Fruit fly (Drosophila melanogaster): ENCODE measurements around the gene CG9328.

Gene CG9328

DNA sequence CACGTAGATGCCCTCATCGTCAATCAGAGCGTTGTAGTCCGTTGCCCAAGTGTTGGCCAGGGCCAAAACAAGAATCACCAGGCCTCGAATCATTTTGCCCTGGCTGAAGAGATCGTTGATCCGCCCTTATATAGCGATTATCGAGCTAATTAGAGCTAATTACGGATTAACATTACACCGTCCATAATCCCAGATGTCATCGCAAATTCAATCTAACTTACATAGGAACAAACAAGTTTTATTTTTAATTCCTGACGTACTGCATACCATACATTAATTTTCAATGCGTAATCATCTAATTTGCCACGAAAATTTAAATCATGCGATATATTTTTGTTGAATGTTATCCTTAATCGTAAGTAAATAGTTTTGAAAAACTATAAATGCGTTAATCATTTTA lies 19.7 kb downstream of the CG9328 start, which contains the start of gene CheB38b:
Gene CheB38b, minus strand, starts transcription at position 101 of the 400 bp plus-strand sequence.
- TF ChIP-seq CG17801 (GFP tag; optimal IDR thresholded peaks at IDR 0.05; ENCODE audit: partially characterized antibody): no peak

DNA sequence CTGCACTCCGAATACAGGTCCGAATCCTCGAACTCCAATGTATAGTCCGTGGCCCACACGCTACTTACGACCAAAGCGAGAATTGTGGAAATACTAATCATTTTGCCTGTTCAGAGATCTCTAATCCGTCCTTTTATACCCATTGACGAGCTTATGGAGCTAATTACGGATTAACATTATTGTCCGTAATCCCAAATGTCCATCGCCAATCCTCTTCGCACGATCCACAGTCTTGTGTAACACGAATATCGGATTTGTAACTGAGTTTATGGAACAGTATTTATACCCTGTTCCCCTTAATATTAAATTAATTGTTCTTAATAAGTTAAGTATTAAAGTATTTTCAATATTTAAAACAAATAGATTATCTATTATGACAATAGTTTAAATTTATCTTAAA lies 20.9 kb downstream of the CG9328 start, which contains the start of gene CheB38a:
Gene CheB38a, minus strand, starts transcription at position 101 of the 400 bp plus-strand sequence.
- TF ChIP-seq CG17801 (GFP tag; optimal IDR thresholded peaks at IDR 0.05; ENCODE audit: partially characterized antibody): no peak

DNA sequence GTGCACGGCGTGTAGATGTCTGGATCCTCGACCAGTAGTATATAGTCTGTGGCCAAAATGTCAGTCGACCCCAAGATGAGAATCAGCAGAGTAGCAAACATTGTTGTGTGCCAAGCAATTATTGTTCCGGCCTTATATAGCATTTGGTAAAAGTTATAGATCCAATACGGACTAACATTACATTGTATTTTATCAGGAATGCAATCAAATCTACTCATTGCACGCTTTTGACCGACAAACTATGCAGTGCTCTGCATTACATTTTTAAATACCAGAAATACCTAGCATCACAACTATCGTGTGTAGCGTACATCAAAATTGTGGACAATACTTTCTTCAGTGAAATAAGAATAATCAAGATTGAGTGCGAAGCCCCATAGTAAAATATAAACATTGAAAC lies 23.3 kb downstream of the CG9328 start, which contains the start of gene CheB38c:
Gene CheB38c, minus strand, starts transcription at position 101 of the 400 bp plus-strand sequence.
- no peak for TF ChIP-seq CG17801 (GFP tag; optimal IDR thresholded peaks at IDR 0.05; ENCODE audit: partially characterized antibody)

DNA sequence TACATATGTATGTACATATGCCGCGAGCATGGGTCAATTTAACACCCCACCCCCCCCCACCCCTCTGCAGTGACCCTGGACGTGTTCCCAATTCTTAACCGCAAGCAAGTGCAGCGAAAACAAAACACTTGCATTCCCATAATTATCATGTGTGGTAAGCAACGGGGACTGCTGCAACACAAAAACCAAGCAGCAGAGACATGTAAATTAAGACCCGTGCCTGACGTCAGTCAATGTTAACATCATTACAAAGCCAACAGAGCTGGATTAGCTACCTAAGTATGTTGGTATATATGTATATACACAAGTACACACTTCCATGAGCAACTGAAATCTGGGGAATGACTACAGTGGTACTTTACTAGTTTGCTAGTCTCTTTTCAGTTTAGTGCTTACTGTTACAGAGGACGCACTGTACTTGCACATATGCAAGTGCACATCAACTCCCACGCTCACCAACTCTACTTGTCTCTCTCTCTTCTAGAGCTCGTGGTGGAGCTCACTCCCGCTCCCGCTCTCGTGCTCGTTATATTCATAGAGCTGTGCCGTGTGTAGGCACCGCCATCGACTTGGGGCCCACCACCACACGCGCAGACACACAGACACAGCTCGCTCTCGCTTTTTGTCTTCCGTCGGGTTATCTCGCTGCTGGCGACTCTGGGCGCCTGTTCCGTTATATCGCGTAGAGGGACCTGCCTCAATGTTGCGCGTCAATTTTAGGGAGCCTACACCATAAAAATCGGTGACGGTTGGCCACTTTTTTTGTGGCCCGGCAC lies 23.9 kb downstream of the CG9328 start:
- peak; percentile 50 for TF ChIP-seq CG17801 (GFP tag; optimal IDR thresholded peaks at IDR 0.05; ENCODE audit: partially characterized antibody)

DNA sequence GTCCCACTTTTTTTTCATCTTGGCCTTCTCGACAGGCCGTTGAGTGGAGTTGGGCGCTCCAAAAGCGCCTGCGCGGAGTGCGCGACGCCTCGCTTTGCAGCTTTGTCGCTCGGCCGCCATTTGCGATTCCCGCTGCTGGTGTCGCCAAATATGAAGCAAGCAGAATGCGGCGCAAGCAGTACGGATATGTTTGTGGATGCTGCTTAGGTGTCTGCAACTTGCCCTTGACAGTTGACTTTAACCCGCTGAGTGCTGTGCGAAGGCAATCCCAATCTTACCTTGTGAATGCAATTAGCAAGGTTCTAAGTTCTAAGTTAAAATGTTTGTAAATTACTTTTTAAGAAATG lies 24.5 kb downstream of the CG9328 start:
- no peak for TF ChIP-seq CG17801 (GFP tag; optimal IDR thresholded peaks at IDR 0.05; ENCODE audit: partially characterized antibody)

DNA sequence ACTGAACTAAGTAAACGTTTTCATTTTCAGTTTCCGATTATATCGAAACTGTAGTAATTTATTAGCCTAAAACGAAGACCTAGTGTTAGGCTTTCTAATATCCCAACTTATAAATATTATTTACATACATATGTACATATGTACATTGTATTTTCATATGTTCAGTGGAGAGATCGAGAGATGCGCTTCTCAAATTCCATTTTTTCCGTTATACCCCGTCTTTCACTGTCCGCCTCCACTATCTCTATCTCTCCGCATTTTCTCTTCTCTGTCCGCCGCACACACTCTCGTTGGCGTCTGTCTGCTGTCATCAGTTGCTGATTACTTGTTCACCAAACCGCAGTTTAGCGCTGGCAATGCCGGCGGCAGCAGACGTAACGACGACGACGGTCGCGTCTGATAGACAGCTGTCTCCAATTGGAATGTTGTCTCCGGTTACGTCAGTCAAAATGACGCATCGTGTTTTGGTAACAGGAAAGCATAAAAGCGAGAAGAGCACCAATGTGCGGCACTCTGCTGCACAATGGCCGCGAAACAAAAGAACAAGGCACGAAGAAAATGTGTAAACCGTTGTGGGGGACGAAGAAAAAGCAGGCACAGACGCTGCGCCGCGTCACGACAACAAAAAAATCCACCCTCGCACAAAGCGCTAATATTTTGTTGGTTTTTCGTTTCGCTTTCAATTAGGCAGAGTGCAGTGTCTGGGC lies 25.1 kb downstream of the CG9328 start, which contains the start of gene CG9331:
Gene CG9331, plus strand, starts transcription at position 340 of the 707 bp plus-strand sequence.
- TF ChIP-seq CG17801 (GFP tag; optimal IDR thresholded peaks at IDR 0.05; ENCODE audit: partially characterized antibody): no peak

DNA sequence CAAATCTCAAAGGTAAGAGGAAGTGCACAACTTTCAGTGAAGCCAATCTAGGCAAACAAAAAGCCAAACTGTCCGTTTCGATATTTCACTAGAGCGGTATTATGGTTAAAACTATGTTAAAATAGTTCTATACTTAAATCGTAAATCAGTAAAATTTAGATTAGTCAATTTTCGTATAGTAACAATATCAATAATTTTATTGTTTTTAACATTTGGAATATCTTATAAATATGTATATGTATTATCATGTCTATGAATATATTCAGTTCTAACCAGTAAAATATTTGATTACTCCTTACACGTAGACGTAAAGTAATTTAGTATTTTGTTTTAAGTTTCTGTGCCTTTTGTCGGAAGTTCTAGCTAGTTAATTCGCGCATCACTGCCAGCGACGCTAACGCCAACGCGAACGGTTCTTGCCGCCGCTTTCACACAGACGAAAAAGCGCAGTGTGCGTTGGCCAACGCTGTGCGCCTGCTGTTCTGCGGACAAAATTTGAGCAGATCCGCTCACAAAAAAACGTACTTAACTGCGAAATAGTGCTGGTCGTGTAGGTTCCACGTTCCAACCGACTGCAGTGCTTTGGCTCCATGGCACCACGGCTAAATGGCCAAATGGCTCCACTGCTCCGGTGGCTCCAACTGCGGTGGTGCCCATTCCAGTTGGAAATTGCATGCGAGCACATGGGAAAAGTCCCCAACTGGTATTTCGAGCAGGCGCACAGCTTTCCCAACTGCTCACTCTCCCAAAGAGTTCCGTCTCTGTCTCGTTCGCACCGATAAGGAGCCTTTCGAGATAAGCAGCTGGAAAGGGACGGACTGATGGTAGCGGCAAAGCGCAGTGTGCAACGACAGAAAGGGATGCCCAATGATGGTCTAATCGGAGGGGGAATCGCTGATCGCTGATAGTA lies 25.9 kb downstream of the CG9328 start:
- TF ChIP-seq CG17801 (GFP tag; optimal IDR thresholded peaks at IDR 0.05; ENCODE audit: partially characterized antibody): peak; percentile 55

DNA sequence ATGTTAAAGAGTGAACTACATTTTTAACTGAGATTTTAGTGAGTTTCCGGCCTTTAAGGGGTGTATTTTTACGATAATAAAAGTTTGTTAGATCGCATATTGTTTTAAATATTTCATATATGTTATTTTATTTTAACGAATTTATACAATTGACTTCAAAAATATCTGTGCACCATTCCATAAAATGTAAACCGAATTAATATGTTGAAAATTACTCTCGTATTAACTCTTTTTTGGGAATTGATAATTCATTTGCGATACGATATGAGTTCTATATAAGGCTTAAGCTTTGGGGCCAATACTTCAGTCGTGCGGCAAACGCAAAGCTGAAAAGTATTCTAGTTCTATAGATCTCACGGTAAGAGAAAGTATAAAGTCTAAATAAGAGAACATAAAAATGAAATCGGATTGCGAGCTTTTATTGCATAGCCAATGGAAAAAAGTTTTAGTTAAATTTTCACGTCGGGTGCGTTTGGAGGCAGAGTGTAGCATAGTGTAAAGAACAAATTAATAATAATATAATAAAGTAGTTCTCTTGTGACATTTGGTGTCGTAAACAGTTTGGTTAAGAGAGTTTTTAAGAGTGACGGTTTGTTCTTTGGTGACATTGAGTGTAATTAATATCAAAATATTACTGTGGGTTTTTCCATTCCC lies 26.7 kb downstream of the CG9328 start:
- no peak for TF ChIP-seq CG17801 (GFP tag; optimal IDR thresholded peaks at IDR 0.05; ENCODE audit: partially characterized antibody)

DNA sequence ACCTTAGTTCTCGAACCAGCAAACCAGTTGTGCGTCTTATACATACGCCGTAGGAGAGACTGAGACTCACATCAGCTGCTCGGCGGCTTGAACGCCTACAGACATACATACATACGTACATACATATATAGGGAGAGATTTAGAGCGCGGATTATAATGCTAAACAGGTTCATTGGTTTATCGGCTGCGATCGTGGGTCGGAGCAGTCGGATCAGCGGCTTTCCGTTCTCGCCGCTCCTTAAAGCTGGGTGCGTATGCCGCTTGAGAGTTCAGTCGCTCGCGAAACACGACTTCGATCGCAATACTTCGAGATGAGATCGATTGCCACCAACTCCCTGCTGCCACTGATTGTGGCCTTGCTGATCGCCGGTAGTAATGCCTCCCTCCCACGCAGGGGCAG lies 27.8 kb downstream of the CG9328 start:
- TF ChIP-seq CG17801 (GFP tag; optimal IDR thresholded peaks at IDR 0.05; ENCODE audit: partially characterized antibody): no peak

DNA sequence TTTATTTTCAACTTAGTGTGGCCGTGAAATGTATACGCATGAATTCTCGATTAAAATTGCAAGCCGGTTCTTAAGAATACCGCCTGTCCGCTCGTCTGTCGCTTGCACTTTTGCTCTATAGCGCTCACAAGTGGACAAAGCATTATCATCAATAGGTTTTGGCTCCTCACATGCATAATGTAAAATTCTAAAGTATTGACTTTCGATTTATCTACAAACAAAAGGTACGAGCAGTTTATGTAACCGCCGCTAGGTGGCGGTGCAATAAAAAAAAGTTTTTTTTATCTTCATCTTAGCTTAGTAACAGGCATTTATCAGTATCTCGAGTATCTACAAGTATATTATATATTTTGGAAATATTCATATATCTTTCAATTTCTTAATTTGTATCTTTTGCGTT lies 28.7 kb downstream of the CG9328 start:
- TF ChIP-seq CG17801 (GFP tag; optimal IDR thresholded peaks at IDR 0.05; ENCODE audit: partially characterized antibody): no peak

DNA sequence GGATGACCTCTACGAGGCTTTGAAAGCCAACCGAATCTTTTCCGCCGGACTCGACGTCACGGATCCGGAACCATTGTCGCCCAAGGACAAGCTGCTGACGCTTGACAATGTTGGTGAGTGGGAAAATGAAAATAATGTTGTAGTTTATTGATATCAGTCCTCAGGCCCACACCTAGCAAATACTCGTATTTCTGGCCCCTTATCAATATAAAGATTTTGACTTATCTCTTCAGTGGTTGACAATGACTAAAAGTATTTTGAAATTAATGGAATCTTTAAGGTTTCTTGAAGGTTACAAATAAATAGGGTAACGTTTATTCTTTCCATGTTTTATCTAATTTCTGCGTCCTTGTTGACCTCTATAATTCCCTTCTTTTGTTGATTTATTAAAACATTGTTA lies 29.5 kb downstream of the CG9328 start:
- TF ChIP-seq CG17801 (GFP tag; optimal IDR thresholded peaks at IDR 0.05; ENCODE audit: partially characterized antibody): no peak

DNA sequence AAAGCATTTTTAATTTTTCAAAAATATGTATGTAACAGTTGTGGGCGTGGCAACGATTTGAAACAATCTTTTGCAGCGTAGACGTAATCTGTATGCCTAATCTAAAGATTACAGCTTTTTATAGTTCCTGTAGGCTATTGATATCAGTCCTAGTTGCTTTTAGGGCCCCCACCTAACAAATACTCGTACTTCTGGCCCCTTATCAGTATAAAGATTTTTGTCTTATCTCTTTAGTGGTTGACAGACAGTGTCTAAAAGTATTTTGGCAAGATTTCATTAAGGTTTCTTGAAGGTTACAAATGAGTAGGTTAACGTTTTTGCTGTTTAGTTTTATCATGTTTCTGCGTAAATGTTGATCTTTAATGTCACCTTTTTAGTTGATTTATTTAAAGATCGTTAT lies 31.2 kb downstream of the CG9328 start:
- TF ChIP-seq CG17801 (GFP tag; optimal IDR thresholded peaks at IDR 0.05; ENCODE audit: partially characterized antibody): no peak

DNA sequence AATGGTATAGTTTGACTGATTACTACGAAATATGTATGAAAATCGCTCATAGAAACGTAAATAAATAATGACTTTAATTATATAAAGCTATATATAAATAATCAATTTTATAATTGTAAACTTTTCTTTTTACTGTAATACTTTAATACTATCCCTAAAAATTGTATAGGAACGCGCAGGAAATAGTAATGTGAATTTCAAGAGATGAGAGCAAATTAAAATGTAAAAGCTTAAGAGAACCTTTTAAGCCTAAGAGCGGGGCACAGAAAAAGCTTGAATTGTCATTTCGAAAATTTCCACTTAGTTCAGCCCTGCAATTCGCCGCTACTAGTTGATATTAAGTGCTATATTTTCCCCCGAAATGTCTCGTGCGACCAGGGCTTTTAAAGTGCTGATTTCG lies 31.8 kb downstream of the CG9328 start, which contains the start of gene CG31673:
Gene CG31673, plus strand, starts transcription at position 301 of the 400 bp plus-strand sequence.
- no peak for TF ChIP-seq CG17801 (GFP tag; optimal IDR thresholded peaks at IDR 0.05; ENCODE audit: partially characterized antibody)

DNA sequence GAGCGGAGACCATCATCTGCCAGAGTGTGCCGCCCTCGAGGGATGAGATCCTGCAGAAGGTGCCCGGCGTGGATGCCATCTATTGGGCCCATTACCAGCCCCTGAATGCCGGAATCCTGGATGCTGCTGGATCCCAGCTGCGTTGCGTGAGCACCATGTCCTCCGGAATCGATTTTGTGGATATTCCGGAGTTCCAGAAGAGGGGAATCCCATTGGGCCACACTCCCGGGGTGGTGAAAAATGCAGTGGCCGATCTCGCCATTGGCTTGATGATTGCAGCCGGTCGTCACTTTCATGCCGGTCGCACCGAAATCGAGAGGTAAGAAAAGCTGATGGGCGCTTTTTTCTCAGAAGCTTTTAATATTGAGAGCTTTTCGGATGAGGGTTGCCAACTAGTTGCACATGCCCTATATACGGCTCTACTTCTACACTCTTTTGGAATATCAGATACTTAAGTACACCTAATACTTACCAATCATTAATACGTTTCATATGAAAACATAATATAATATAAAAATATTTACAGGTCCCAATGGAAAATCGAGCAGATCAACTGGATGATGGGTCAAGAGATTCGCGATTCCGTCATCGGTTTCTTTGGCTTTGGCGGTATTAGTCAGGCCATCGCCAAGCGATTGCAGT lies 32.4 kb downstream of the CG9328 start:
- TF ChIP-seq CG17801 (GFP tag; optimal IDR thresholded peaks at IDR 0.05; ENCODE audit: partially characterized antibody): peak; percentile 26

Data from ovary, adult (tissue).